Worm (Caenorhabditis elegans): ENCODE measurements around the gene srw-66.
"Not testable (repeated sequence)": the region's sequence is repeated elsewhere in the genome, so short reads cannot be mapped to it uniquely, and the experiment has no call there.

ce11 chrII:1278350-1278749 is 6.6 kb upstream of the srw-66 start, which contains the start of gene srz-63:
- TF ChIP-seq ztf-29 (GFP tag; IDR thresholded peaks at IDR 0.05); cog-1 (tag; optimal IDR thresholded peaks at IDR 0.05); ztf-23 (GFP tag; IDR thresholded peaks at IDR 0.05); flt-1 (GFP tag; IDR thresholded peaks at IDR 0.05): not testable (repeated sequence)
